Fruit fly (Drosophila melanogaster) whole organism, pupa: ENCODE data around the gene ND-B17.

Experiments used
- CG13204 ChIP-seq: fragments of 200-800 bp; sonication (Bioruptor generic); optimal IDR thresholded peaks from 2 replicates; lab custom pipeline; 2018; ENCODE audit warnings: missing biosample characterization, mild to moderate bottlenecking, missing genetic modification characterization, moderate library complexity
- CG14655 ChIP-seq: fragments of 200-800 bp; sonication (Bioruptor generic); optimal IDR thresholded peaks from 3 replicates; lab custom pipeline; 2017; ENCODE audit warnings: mild to moderate bottlenecking, missing biosample characterization, missing genetic modification reagents, missing genetic modification characterization
- CG15710 ChIP-seq: fragments of 200-800 bp; sonication (Bioruptor generic); optimal IDR thresholded peaks from 2 replicates; lab custom pipeline; 2018; ENCODE audit warnings: missing biosample characterization, mild to moderate bottlenecking, missing genetic modification characterization, moderate library complexity
- CG32121 ChIP-seq: fragments of 200-800 bp; sonication (Bioruptor generic); IDR thresholded peaks from 2 replicates; pipeline ENCODE4 v1.3.6; 2022; ENCODE audit warnings: missing biosample characterization, missing genetic modification characterization
- CG4496 ChIP-seq: fragments of 200-800 bp; sonication (Bioruptor generic); IDR thresholded peaks from 3 replicates; pipeline ENCODE4 v1.3.6; 2022; ENCODE audit warnings: missing biosample characterization, missing genetic modification characterization
- D1 ChIP-seq: fragments of 200-800 bp; sonication (Bioruptor generic); optimal IDR thresholded peaks from 2 replicates; lab custom pipeline; 2018; ENCODE audit warnings: missing biosample characterization, mild to moderate bottlenecking, missing genetic modification characterization, moderate library complexity
- Pif1B ChIP-seq: fragments of 200-800 bp; sonication (Bioruptor generic); optimal IDR thresholded peaks from 3 replicates; lab custom pipeline; 2016; ENCODE audit warnings: missing biosample characterization, missing genetic modification characterization
- Snoo ChIP-seq: fragments of 200-800 bp; sonication (Bioruptor generic); optimal IDR thresholded peaks from 3 replicates; lab custom pipeline; 2017; ENCODE audit warnings: missing biosample characterization, mild to moderate bottlenecking, missing genetic modification characterization, inconsistent platforms
- fd96Ca ChIP-seq: fragments of 200-800 bp; sonication (Bioruptor generic); IDR thresholded peaks from 3 replicates; pipeline ENCODE4 v1.3.6; 2022; ENCODE audit warnings: missing biosample characterization, missing genetic modification characterization
- gl ChIP-seq: fragments of 200-800 bp; sonication (Bioruptor generic); optimal IDR thresholded peaks from 2 replicates; lab custom pipeline; 2018; ENCODE audit warnings: missing biosample characterization, mild to moderate bottlenecking, missing genetic modification characterization
- rn ChIP-seq: fragments of 200-800 bp; sonication (Bioruptor generic); IDR thresholded peaks from 2 replicates; pipeline ENCODE4 v1.3.6; 2022; ENCODE audit warnings: missing biosample characterization, missing genetic modification characterization

dm6 chr2L:15750523-15751258 lies at the start of gene ND-B17:
- no peak for TF ChIP-seq D1
- no peak for TF ChIP-seq CG15710
- peak; percentile 9 for TF ChIP-seq Snoo (tag; lab: Kevin White, UChicago)
- no peak for TF ChIP-seq CG32121 (GFP tag; lab: Robert Waterston, UW)
- no peak for TF ChIP-seq gl (tag; lab: Kevin White, UChicago)
- no peak; the same call in 1 of the 3 replicates for TF ChIP-seq CG4496
- TF ChIP-seq Pif1B: no peak
- TF ChIP-seq fd96Ca (GFP tag; lab: Robert Waterston, UW): no peak
- TF ChIP-seq rn: no peak
- TF ChIP-seq CG14655 (GFP tag; lab: Kevin White, UChicago): no peak
- no peak for TF ChIP-seq CG13204 (GFP tag; lab: Kevin White, UChicago)
